Fruit fly (Drosophila melanogaster) whole organism, embryonic: ENCODE results near the gene CG10663.

ENCODE experiments used
- Abd-B ChIP-seq: fragments of 200-800 bp; sonication (Bioruptor generic); optimal IDR thresholded peaks from 2 replicates; lab custom pipeline; 2018; ENCODE audit warnings: missing biosample characterization, mild to moderate bottlenecking, missing genetic modification characterization, moderate library complexity
- C15 ChIP-seq: fragments of 200-800 bp; sonication (Bioruptor generic); IDR thresholded peaks from 3 replicates; pipeline ENCODE4 v1.3.6; 2022; ENCODE audit warnings: missing biosample characterization, missing genetic modification characterization
- CG10979 ChIP-seq: fragments of 200-800 bp; sonication (Bioruptor generic); optimal IDR thresholded peaks from 2 replicates; lab custom pipeline; 2018; ENCODE audit warnings: missing biosample characterization, mild to moderate bottlenecking, missing genetic modification characterization, moderate library complexity
- CG14965 ChIP-seq: fragments of 200-800 bp; sonication (Bioruptor generic); optimal IDR thresholded peaks from 2 replicates; lab custom pipeline; 2016; ENCODE audit warnings: missing biosample characterization, missing genetic modification characterization, borderline replicate concordance
- CG15073 ChIP-seq: fragments of 200-800 bp; sonication (Bioruptor generic); optimal IDR thresholded peaks from 2 replicates; lab custom pipeline; 2016; ENCODE audit warnings: missing biosample characterization, missing genetic modification characterization
- CG15696 ChIP-seq: fragments of 200-800 bp; sonication (Bioruptor generic); optimal IDR thresholded peaks from 2 replicates; lab custom pipeline; 2019; ENCODE audit warnings: missing biosample characterization, mild to moderate bottlenecking, missing genetic modification characterization, moderate library complexity
- CG17186 ChIP-seq: fragments of 200-800 bp; sonication (Bioruptor generic); optimal IDR thresholded peaks from 3 replicates; lab custom pipeline; 2017; ENCODE audit warnings: missing biosample characterization, missing genetic modification reagents, missing genetic modification characterization
- CG2712 ChIP-seq: fragments of 200-800 bp; optimal IDR thresholded peaks from 3 replicates; lab custom pipeline; 2019; ENCODE audit warnings: missing biosample characterization, mild to moderate bottlenecking, missing genetic modification characterization, moderate library complexity
- CG32767 ChIP-seq: fragments of 200-800 bp; sonication (Bioruptor generic); IDR thresholded peaks from 2 replicates; pipeline ENCODE4 v1.3.6; 2022; ENCODE audit warnings: missing biosample characterization, missing genetic modification characterization
- CG33557 ChIP-seq: fragments of 200-800 bp; sonication (Bioruptor generic); optimal IDR thresholded peaks from 2 replicates; lab custom pipeline; 2019; ENCODE audit warnings: missing biosample characterization, mild to moderate bottlenecking, missing genetic modification characterization, moderate library complexity
- CG4730 ChIP-seq: fragments of 200-800 bp; sonication (Bioruptor generic); IDR thresholded peaks from 2 replicates; pipeline ENCODE4 v1.3.6; 2022; ENCODE audit warnings: missing biosample characterization, missing genetic modification characterization
- CG6654 ChIP-seq: fragments of 200-800 bp; sonication (Bioruptor generic); optimal IDR thresholded peaks from 2 replicates; lab custom pipeline; 2017; ENCODE audit warnings: missing biosample characterization, mild to moderate bottlenecking, missing genetic modification characterization
- CG7357 ChIP-seq: fragments of 200-800 bp; sonication (Bioruptor generic); IDR thresholded peaks from 3 replicates; pipeline ENCODE4 v1.3.6; 2022; ENCODE audit warnings: missing biosample characterization, missing genetic modification characterization
- CG7556 ChIP-seq: fragments of 200-800 bp; sonication (Bioruptor generic); optimal IDR thresholded peaks from 2 replicates; lab custom pipeline; 2017; ENCODE audit warnings: missing biosample characterization, mild to moderate bottlenecking, missing genetic modification characterization
- CG9727 ChIP-seq: fragments of 200-800 bp; sonication (Bioruptor generic); optimal IDR thresholded peaks from 3 replicates; lab custom pipeline; 2017; ENCODE audit warnings: missing biosample characterization, mild to moderate bottlenecking, missing genetic modification characterization
- Chrac-16 ChIP-seq: fragments of 200-800 bp; sonication (Bioruptor generic); optimal IDR thresholded peaks from 3 replicates; lab custom pipeline; 2016; ENCODE audit warnings: missing biosample characterization, missing genetic modification characterization
- Dbx ChIP-seq: fragments of 200-800 bp; sonication (Bioruptor generic); IDR thresholded peaks from 3 replicates; pipeline ENCODE4 v1.3.6; 2022; ENCODE audit warnings: missing biosample characterization, missing genetic modification characterization
- NC2β ChIP-seq: fragments of 200-800 bp; sonication (Bioruptor generic); optimal IDR thresholded peaks from 2 replicates; lab custom pipeline; 2016; ENCODE audit warnings: missing biosample characterization, missing genetic modification characterization
- Optix ChIP-seq: fragments of 200-800 bp; sonication (Bioruptor generic); IDR thresholded peaks from 3 replicates; pipeline ENCODE4 v1.3.6; 2022; ENCODE audit warnings: missing biosample characterization, missing genetic modification characterization
- Sox100B ChIP-seq: fragments of 200-800 bp; sonication (Bioruptor generic); optimal IDR thresholded peaks from 3 replicates; lab custom pipeline; 2018; ENCODE audit warnings: missing biosample characterization, mild to moderate bottlenecking, missing genetic modification characterization
- Xrp1 ChIP-seq: fragments of 200-800 bp; sonication (Bioruptor generic); IDR thresholded peaks from 2 replicates; pipeline ENCODE4 v1.3.6; 2022; ENCODE audit warnings: missing biosample characterization, missing genetic modification characterization
- dmrt11E ChIP-seq: fragments of 200-800 bp; sonication (Bioruptor generic); optimal IDR thresholded peaks from 3 replicates; lab custom pipeline; 2018; ENCODE audit warnings: missing biosample characterization, mild to moderate bottlenecking, missing genetic modification characterization, moderate library complexity
- dysf ChIP-seq: fragments of 200-800 bp; sonication (Bioruptor generic); IDR thresholded peaks from 3 replicates; pipeline ENCODE4 v1.3.6; 2022; ENCODE audit warnings: missing biosample characterization, missing genetic modification characterization
- esg ChIP-seq: fragments of 200-800 bp; sonication (Bioruptor generic); conservative IDR thresholded peaks from 2 replicates; pipeline ENCODE4 v1.3.6; 2022; ENCODE audit warnings: missing biosample characterization, missing genetic modification characterization
- exex ChIP-seq: fragments of 200-800 bp; sonication (Bioruptor generic); optimal IDR thresholded peaks from 4 replicates; lab custom pipeline; 2018; ENCODE audit warnings: missing biosample characterization, mild to moderate bottlenecking, missing genetic modification characterization, moderate library complexity
- fd102C ChIP-seq: fragments of 200-800 bp; sonication (Bioruptor generic); optimal IDR thresholded peaks from 2 replicates; lab custom pipeline; 2018; ENCODE audit warnings: missing biosample characterization, mild to moderate bottlenecking, missing genetic modification characterization, moderate library complexity
- fd3F ChIP-seq: fragments of 200-800 bp; sonication (Bioruptor generic); optimal IDR thresholded peaks from 2 replicates; lab custom pipeline; 2018; ENCODE audit warnings: missing biosample characterization, mild to moderate bottlenecking, missing genetic modification characterization, moderate library complexity
- gce ChIP-seq: fragments of 200-800 bp; sonication (Bioruptor generic); IDR thresholded peaks from 3 replicates; pipeline ENCODE4 v1.3.6; 2022; ENCODE audit warnings: missing biosample characterization, missing genetic modification characterization
- gem ChIP-seq: fragments of 200-800 bp; sonication (Bioruptor generic); optimal IDR thresholded peaks from 2 replicates; lab custom pipeline; 2019; ENCODE audit warnings: missing biosample characterization, mild to moderate bottlenecking, missing genetic modification characterization, moderate library complexity
- gfzf ChIP-seq: fragments of 200-800 bp; sonication (Bioruptor generic); optimal IDR thresholded peaks from 2 replicates; lab custom pipeline; 2016; ENCODE audit warnings: missing biosample characterization, mild to moderate bottlenecking, missing genetic modification characterization, moderate library complexity
- gsb-n ChIP-seq: fragments of 200-800 bp; sonication (Bioruptor generic); optimal IDR thresholded peaks from 3 replicates; lab custom pipeline; 2018; ENCODE audit warnings: missing biosample characterization, mild to moderate bottlenecking, missing genetic modification characterization
- her ChIP-seq: fragments of 200-800 bp; sonication (Bioruptor generic); optimal IDR thresholded peaks from 2 replicates; lab custom pipeline; 2016; ENCODE audit warnings: missing biosample characterization, missing genetic modification characterization
- hth ChIP-seq: fragments of >200 bp; optimal IDR thresholded peaks from 2 replicates; lab custom pipeline; 2017; ENCODE audit warnings: inconsistent platforms
- insv ChIP-seq, 2 experiments: fragments of 200-800 bp; sonication (Bioruptor generic); optimal IDR thresholded peaks; 3 replicates each; lab custom pipeline; 2016 to 2018; ENCODE audit warnings: missing biosample characterization in 2 of 2, missing genetic modification characterization in 2 of 2
- klu ChIP-seq: fragments of 200-800 bp; sonication (Bioruptor generic); IDR thresholded peaks from 2 replicates; pipeline ENCODE4 v1.3.6; 2022; ENCODE audit warnings: missing biosample characterization, missing genetic modification characterization
- lola ChIP-seq, 3 experiments: fragments of >200 bp in 2 of 3; fragments of 200-800 bp in 1 of 3; sonication (Bioruptor generic) in 1 of 3; optimal IDR thresholded peaks; 2 replicates each; lab custom pipeline; 2017 to 2019; ENCODE audit warnings: missing biosample characterization in 3 of 3, missing genetic modification characterization in 3 of 3, mild to moderate bottlenecking in 1 of 3, moderate library complexity in 1 of 3
- oc ChIP-seq: fragments of 200-800 bp; sonication (Bioruptor generic); optimal IDR thresholded peaks from 2 replicates; lab custom pipeline; 2018; ENCODE audit warnings: missing biosample characterization, mild to moderate bottlenecking, missing genetic modification characterization, moderate library complexity
- pan ChIP-seq, 4 experiments: fragments of >200 bp in 3 of 4; fragments of 200-800 bp in 1 of 4; sonication (Bioruptor generic) in 1 of 4; optimal IDR thresholded peaks in 3 of 4; IDR thresholded peaks in 1 of 4; 2 replicates each; pipeline versions ENCODE4 v1.3.6 to Lab custom; 2017 to 2022; ENCODE audit warnings: missing biosample characterization in 2 of 4, missing genetic modification characterization in 2 of 4, mixed read lengths in 1 of 4
- phol ChIP-seq: fragments of 200-800 bp; sonication (Bioruptor generic); optimal IDR thresholded peaks from 3 replicates; lab custom pipeline; 2018; ENCODE audit warnings: missing biosample characterization, mild to moderate bottlenecking, missing genetic modification characterization, moderate library complexity
- prd ChIP-seq, 3 experiments: fragments of >200 bp in 2 of 3; fragments of 200-800 bp in 1 of 3; sonication (Bioruptor generic) in 1 of 3; optimal IDR thresholded peaks in 2 of 3; IDR thresholded peaks in 1 of 3; 2 replicates in 2 of 3; 3 replicates in 1 of 3; pipeline versions ENCODE4 v1.3.6 to Lab custom; 2017 to 2022; ENCODE audit warnings: missing biosample characterization in 1 of 3, missing genetic modification characterization in 1 of 3
- schlank ChIP-seq: fragments of 200-800 bp; sonication (Bioruptor generic); optimal IDR thresholded peaks from 2 replicates; lab custom pipeline; 2018; ENCODE audit warnings: missing biosample characterization, mild to moderate bottlenecking, missing genetic modification characterization
- ssp ChIP-seq: fragments of 200-800 bp; sonication (Bioruptor generic); IDR thresholded peaks from 2 replicates; pipeline ENCODE4 v1.3.6; 2022; ENCODE audit warnings: missing biosample characterization, missing genetic modification characterization
- tio ChIP-seq: fragments of 200-800 bp; sonication (Bioruptor generic); optimal IDR thresholded peaks from 2 replicates; lab custom pipeline; 2017; ENCODE audit warnings: missing biosample characterization, missing genetic modification characterization, inconsistent platforms
- tna ChIP-seq: fragments of 200-800 bp; sonication (Bioruptor generic); IDR thresholded peaks from 2 replicates; pipeline ENCODE4 v1.3.6; 2022; ENCODE audit warnings: missing biosample characterization, missing genetic modification characterization; ENCODE audit not compliant: partially characterized antibody
- tup ChIP-seq: fragments of 200-800 bp; sonication (Bioruptor generic); optimal IDR thresholded peaks from 2 replicates; lab custom pipeline; 2016; ENCODE audit warnings: missing biosample characterization, mild to moderate bottlenecking, missing genetic modification characterization, moderate library complexity
- vvl ChIP-seq: fragments of 200-800 bp; sonication (Bioruptor generic); IDR thresholded peaks from 2 replicates; pipeline ENCODE4 v1.3.6; 2022; ENCODE audit warnings: missing biosample characterization, missing genetic modification characterization
- zen ChIP-seq: fragments of 200-800 bp; sonication (Bioruptor generic); optimal IDR thresholded peaks from 3 replicates; lab custom pipeline; 2018; ENCODE audit warnings: missing biosample characterization, mild to moderate bottlenecking, missing genetic modification characterization, moderate library complexity

Gene CG10663

dm6 chr3L:12456916-12457662, 27.7 kb downstream of the CG10663 start (continued):
- TF ChIP-seq gfzf (GFP tag; lab: Kevin White, UChicago) (no peak), dysf (GFP tag; lab: Robert Waterston, UW) (peak; percentile 73), gsb-n (tag; lab: Kevin White, UChicago) (peak; percentile 92), hth (lab: Kevin White, UChicago) (no peak), insv (GFP tag; optimal IDR thresholded peaks at IDR 0.05; lab: Kevin White, UChicago) (no peak), ssp (GFP tag; lab: Robert Waterston, UW) (peak; percentile 55), NC2β (GFP tag; lab: Kevin White, UChicago) (peak; percentile 48), gce (no peak), Abd-B (GFP tag; lab: Kevin White, UChicago) (peak; percentile 76), oc (peak; percentile 42), CG14965 (GFP tag; lab: Kevin White, UChicago) (no peak), Sox100B (peak; percentile 93), Dbx (GFP tag; lab: Robert Waterston, UW) (no peak), klu (GFP tag; lab: Robert Waterston, UW) (peak; percentile 21; the same call in 1 of the 2 replicates), tna (no peak), C15 (GFP tag; lab: Robert Waterston, UW) (no peak), CG7357 (0 out of 3 replicates have a peak, but pooled peaks have one; percentile 33), fd3F (GFP tag; lab: Kevin White, UChicago) (no peak), CG4730 (GFP tag; lab: Robert Waterston, UW) (peak; percentile 32; the same call in 1 of the 2 replicates), Chrac-16 (GFP tag; lab: Kevin White, UChicago) (peak; percentile 82), CG17186 (GFP tag; lab: Kevin White, UChicago) (peak; percentile 23), CG7556 (GFP tag; lab: Kevin White, UChicago) (peak; percentile 88)
- TF ChIP-seq, all 482 proteins: peak for 256

DNA sequence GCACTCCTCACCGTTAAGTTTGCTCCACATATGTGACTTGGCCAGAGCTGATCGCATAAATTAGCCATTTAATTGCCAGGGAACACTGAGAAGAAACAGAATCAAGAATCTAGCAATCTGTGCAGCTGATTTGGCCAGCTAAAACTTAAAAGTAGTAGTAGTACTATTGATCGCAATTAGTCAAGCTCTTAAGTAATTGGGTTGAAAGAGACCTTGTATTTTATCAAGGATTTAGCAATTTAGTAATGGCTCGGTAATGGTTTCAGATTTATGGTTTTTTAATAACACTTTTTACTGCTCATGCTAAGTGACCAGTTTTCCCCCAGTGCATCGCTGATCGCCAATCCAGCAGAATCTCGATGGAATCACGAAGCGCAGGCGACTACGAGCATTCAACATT, 29.8 kb downstream of the CG10663 start:
- TF ChIP-seq schlank (tag; lab: Kevin White, UChicago) (no peak), exex (tag; lab: Kevin White, UChicago) (no peak), her (no peak), vvl (GFP tag; lab: Robert Waterston, UW) (no peak), CG6654 (no peak), tio (no peak), esg (GFP tag; lab: Robert Waterston, UW) (no peak)

- TF ChIP-seq fd102C (GFP tag; lab: Kevin White, UChicago) (peak; percentile 8), CG2712 (tag; lab: Kevin White, UChicago) (peak; percentile 52), Xrp1 (GFP tag; lab: Robert Waterston, UW) (peak; percentile 16; the same call in 1 of the 2 replicates), Optix (GFP tag; lab: Robert Waterston, UW) (no peak), tup (GFP tag; lab: Kevin White, UChicago) (no peak), prd (optimal IDR thresholded peaks at IDR 0.05; lab: Kevin White, UChicago) (no peak), prd (GFP tag; IDR thresholded peaks at IDR 0.05; lab: Robert Waterston, UW) (peak; percentile 37; the same call in 2 of the 3 replicates), CG15696 (peak; percentile 73), CG10979 (tag; lab: Kevin White, UChicago) (peak; percentile 42), CG33557 (peak; percentile 11), dmrt11E (tag; lab: Kevin White, UChicago) (peak; percentile 59), pan (optimal IDR thresholded peaks at IDR 0.05; lab: Kevin White, UChicago) (no peak), pan (GFP tag; optimal IDR thresholded peaks at IDR 0.05 in 1 of 2, IDR thresholded peaks at IDR 0.05 in 1 of 2) (no peak), CG9727 (GFP tag; lab: Kevin White, UChicago) (peak; percentile 53), phol (tag; lab: Kevin White, UChicago) (peak; percentile 9), CG32767 (GFP tag; lab: Robert Waterston, UW) (no peak), gem (tag; lab: Kevin White, UChicago) (peak; percentile 31), CG15073 (GFP tag; lab: Kevin White, UChicago) (no peak), zen (tag; lab: Kevin White, UChicago) (peak; percentile 9), lola (GFP tag; optimal IDR thresholded peaks at IDR 0.05; lab: Kevin White, UChicago) (peak in 1 of 3 experiments; percentile 51)
These were observed 31.3 kb downstream of the CG10663 start for dm6 chr3L:12453529-12453928.
